Fruit fly (Drosophila melanogaster): ENCODE results near the gene CG6310.

Gene CG6310

dm6 chr3L:11041193-11041592 is 28.5 kb downstream of the CG6310 start (continued):
- TF ChIP-seq bab2 (GFP tag; optimal IDR thresholded peaks at IDR 0.05) = no peak
- TF ChIP-seq Sry-δ (GFP tag; optimal IDR thresholded peaks at IDR 0.05) = no peak
- TF ChIP-seq Oli (tag; optimal IDR thresholded peaks at IDR 0.05) = no peak
- TF ChIP-seq pros (GFP tag; optimal IDR thresholded peaks at IDR 0.05) = no peak
- no peak for TF ChIP-seq CG5245 (GFP tag; optimal IDR thresholded peaks at IDR 0.05)
- TF ChIP-seq ash1 (GFP tag; optimal IDR thresholded peaks at IDR 0.05) = no peak
- TF ChIP-seq amos (GFP tag; IDR thresholded peaks at IDR 0.05; ENCODE audit: partially characterized antibody) = peak; percentile 36; the same call in 1 of the 2 replicates
- TF ChIP-seq CG32772 (GFP tag; IDR thresholded peaks at IDR 0.05) = no peak
- no peak for TF ChIP-seq CG15514 (GFP tag; optimal IDR thresholded peaks at IDR 0.05)
- no peak for TF ChIP-seq CG12942 (GFP tag; optimal IDR thresholded peaks at IDR 0.05)
- no peak for TF ChIP-seq ems (GFP tag; optimal IDR thresholded peaks at IDR 0.05)
- TF ChIP-seq slp2 (GFP tag; optimal IDR thresholded peaks at IDR 0.05) = no peak
- no peak for TF ChIP-seq CG4820 (GFP tag; optimal IDR thresholded peaks at IDR 0.05)
- peak; percentile 9 for TF ChIP-seq pita (GFP tag; optimal IDR thresholded peaks at IDR 0.05)
- peak; percentile 12 for TF ChIP-seq stwl (tag; optimal IDR thresholded peaks at IDR 0.05)
- TF ChIP-seq CTCF (GFP tag; optimal IDR thresholded peaks at IDR 0.05) = peak; percentile 93
- TF ChIP-seq CG12299 (tag; optimal IDR thresholded peaks at IDR 0.05) = no peak
- no peak for TF ChIP-seq ssp (GFP tag; IDR thresholded peaks at IDR 0.05)

DNA sequence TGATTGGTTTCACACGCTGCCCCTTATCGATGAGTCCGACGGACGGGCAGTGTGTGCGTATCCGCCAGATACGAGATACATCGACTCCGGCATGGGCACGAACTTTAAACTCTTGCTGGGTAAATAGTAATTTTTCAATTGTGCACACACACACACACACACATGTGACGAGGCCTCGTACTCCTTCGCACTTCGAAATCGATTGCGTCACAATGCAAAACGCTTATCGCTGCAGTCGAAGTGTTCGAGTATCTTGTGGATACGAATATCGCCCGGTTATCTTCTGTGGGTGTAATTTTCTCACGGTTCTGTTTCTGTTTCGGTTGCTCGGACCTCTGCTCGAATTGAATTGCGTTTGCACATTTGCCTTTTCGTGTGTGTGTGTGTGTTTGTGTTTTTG is 34.6 kb downstream of the CG6310 start:
- TF ChIP-seq tll (GFP tag; optimal IDR thresholded peaks at IDR 0.05) (peak in 1 of 2 experiments; percentile 79), CG15479 (GFP tag; optimal IDR thresholded peaks at IDR 0.05) (peak; percentile 90), dmrt99B (tag; optimal IDR thresholded peaks at IDR 0.05) (no peak), Ets65A (GFP tag) (no peak), Pdp1 (GFP tag; optimal IDR thresholded peaks at IDR 0.05) (peak in 1 of 2 experiments; percentile 72), cg (GFP tag; optimal IDR thresholded peaks at IDR 0.05) (peak; percentile 33)

DNA sequence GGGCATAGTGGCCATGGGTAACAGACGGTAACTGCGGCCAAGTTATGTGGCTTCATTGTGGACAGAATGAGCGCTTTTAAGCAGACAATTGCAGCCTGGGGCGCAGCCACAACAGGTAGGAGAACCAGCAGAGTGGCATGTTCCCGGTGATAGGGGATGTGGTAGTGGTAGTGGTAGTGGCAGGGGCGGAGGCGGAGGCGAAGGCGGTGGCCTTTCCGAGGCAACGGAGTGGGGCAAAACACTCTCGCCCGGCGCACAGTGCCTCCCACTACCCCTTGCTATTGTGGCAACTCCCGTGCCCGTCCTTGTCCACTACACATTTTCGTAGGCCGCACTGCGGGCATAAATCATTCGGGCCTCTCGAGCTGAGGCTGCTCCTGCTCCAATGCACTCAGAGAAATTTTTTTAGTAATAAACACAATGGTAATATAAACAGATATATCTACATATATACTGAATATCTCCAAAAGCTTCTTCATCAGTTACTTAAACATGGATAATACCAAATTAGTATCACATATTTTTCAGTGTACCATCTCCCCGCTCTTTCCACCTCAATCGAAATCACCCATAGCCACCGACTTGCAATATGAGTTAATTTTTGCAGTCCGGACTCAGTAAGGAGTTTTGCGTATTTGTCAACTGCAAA is 36.2 kb downstream of the CG6310 start:
- 0 out of 2 replicates have a peak, but pooled peaks have one; percentile 5 for TF ChIP-seq CG6689 (GFP tag; IDR thresholded peaks at IDR 0.05)
- no peak for TF ChIP-seq CG3726 (GFP tag; IDR thresholded peaks at IDR 0.05)
- TF ChIP-seq CG9932 (GFP tag; IDR thresholded peaks at IDR 0.05) = no peak
- TF ChIP-seq bsh (GFP tag; optimal IDR thresholded peaks at IDR 0.05) = peak in 1 of 2 experiments; percentile 56
- TF ChIP-seq Drgx (GFP tag; IDR thresholded peaks at IDR 0.05) = peak; percentile 76
- TF ChIP-seq nom (GFP tag; optimal IDR thresholded peaks at IDR 0.05) = peak; percentile 70
- peak; percentile 37 for TF ChIP-seq corto (GFP tag; optimal IDR thresholded peaks at IDR 0.05)

- TF ChIP-seq gem (tag; optimal IDR thresholded peaks at IDR 0.05) = peak; percentile 41
- no peak for TF ChIP-seq B-H1 (GFP tag; IDR thresholded peaks at IDR 0.05)
- no peak for TF ChIP-seq caup (GFP tag; optimal IDR thresholded peaks at IDR 0.05; ENCODE audit: severe bottlenecking)
- TF ChIP-seq CG6689 (GFP tag; IDR thresholded peaks at IDR 0.05) = 0 out of 2 replicates have a peak, but pooled peaks have one; percentile 14
- peak; percentile 59 for TF ChIP-seq dmrt11E (tag; optimal IDR thresholded peaks at IDR 0.05)
- no peak for TF ChIP-seq sens-2 (GFP tag; IDR thresholded peaks at IDR 0.05)
- TF ChIP-seq E2f1 (GFP tag; IDR thresholded peaks at IDR 0.05) = no peak
- TF ChIP-seq corto (GFP tag; optimal IDR thresholded peaks at IDR 0.05) = no peak
- peak; percentile 48 for TF ChIP-seq CG31441 (GFP tag; IDR thresholded peaks at IDR 0.05)
- no peak for TF ChIP-seq sqz (GFP tag; optimal IDR thresholded peaks at IDR 0.05)
- TF ChIP-seq NC2α (GFP tag; optimal IDR thresholded peaks at IDR 0.05) = no peak
- TF ChIP-seq CG17829 (tag; optimal IDR thresholded peaks at IDR 0.05) = peak; percentile 33
- TF ChIP-seq Xbp1 (GFP tag; optimal IDR thresholded peaks at IDR 0.05) = peak; percentile 10
- no peak for TF ChIP-seq CG5245 (GFP tag; optimal IDR thresholded peaks at IDR 0.05)
- TF ChIP-seq HLH3B (GFP tag; IDR thresholded peaks at IDR 0.05) = no peak
- TF ChIP-seq CG14710 (tag; optimal IDR thresholded peaks at IDR 0.05) = peak; percentile 24
- no peak for TF ChIP-seq p53 (GFP tag; optimal IDR thresholded peaks at IDR 0.05)
- TF ChIP-seq E2f2 (GFP tag; IDR thresholded peaks at IDR 0.05) = no peak
- no peak for TF ChIP-seq mld (GFP tag; IDR thresholded peaks at IDR 0.05; ENCODE audit: partially characterized antibody)
Observed at dm6 chr3L:11031784-11032183, 37.9 kb downstream of the CG6310 start.
